Worm (Caenorhabditis elegans) whole organism, L4 larva: ENCODE measurements around the gene C25G4.2.

Experiments
- Y105C5A.15 ChIP-seq: fragments of 200-800 bp; sonication (Bioruptor generic); IDR thresholded peaks from 2 replicates; pipeline ENCODE4 v1.3.6; 2022; ENCODE audit warnings: missing genetic modification characterization, missing compliant biosample characterization
- Y75B8A.6 ChIP-seq: fragments of 200-800 bp; sonication (Bioruptor generic); IDR thresholded peaks from 2 replicates; pipeline ENCODE4 v1.3.6; 2022; ENCODE audit warnings: missing genetic modification reagents, missing genetic modification characterization, missing compliant biosample characterization
- cey-2 ChIP-seq: sonication (generic microtip); optimal IDR thresholded peaks from 3 replicates; lab custom pipeline; 2017; ENCODE audit warnings: missing genetic modification characterization, mild to moderate bottlenecking, missing compliant biosample characterization, antibody characterized with exemption, borderline replicate concordance; ENCODE audit not compliant: insufficient read depth
- dmd-8 ChIP-seq: fragments of 200-800 bp; sonication (Bioruptor generic); IDR thresholded peaks from 2 replicates; pipeline ENCODE4 v1.3.6; 2022; ENCODE audit warnings: missing genetic modification characterization, missing compliant biosample characterization
- dpl-1 ChIP-seq: fragments of 150-350 bp; optimal IDR thresholded peaks from 2 replicates; lab custom pipeline; 2014; ENCODE audit warnings: missing biosample characterization, missing genetic modification reagents, missing genetic modification characterization
- fkh-10 ChIP-seq: fragments of 150-350 bp; optimal IDR thresholded peaks from 2 replicates; lab custom pipeline; 2014; ENCODE audit warnings: missing biosample characterization, missing genetic modification reagents, missing genetic modification characterization
- hlh-11 ChIP-seq: fragments of 200-800 bp; sonication (Bioruptor generic); optimal IDR thresholded peaks from 2 replicates; lab custom pipeline; 2018; ENCODE audit warnings: mild to moderate bottlenecking, missing genetic modification characterization, missing compliant biosample characterization
- mep-1 ChIP-seq: fragments of 150-350 bp; sonication (generic microtip); optimal IDR thresholded peaks from 3 replicates; lab custom pipeline; 2014; ENCODE audit warnings: missing biosample characterization, missing genetic modification characterization
- mes-2 ChIP-seq: sonication (generic microtip); optimal IDR thresholded peaks from 2 replicates; lab custom pipeline; 2016; ENCODE audit warnings: missing genotype, mild to moderate bottlenecking, missing genetic modification characterization, missing compliant biosample characterization; ENCODE audit not compliant: poor library complexity, severe bottlenecking
- nhr-76 ChIP-seq: fragments of 150-350 bp; optimal IDR thresholded peaks from 2 replicates; lab custom pipeline; 2014; ENCODE audit warnings: missing biosample characterization, missing genetic modification characterization
- set-16 ChIP-seq: fragments of 200-800 bp; sonication (Bioruptor generic); IDR thresholded peaks from 2 replicates; pipeline ENCODE4 v1.3.6; 2022; ENCODE audit warnings: missing genetic modification reagents, missing genetic modification characterization, missing compliant biosample characterization
- ztf-11 ChIP-seq: fragments of 150-350 bp; optimal IDR thresholded peaks from 2 replicates; lab custom pipeline; 2014; ENCODE audit warnings: missing biosample characterization, missing genetic modification characterization

DNA sequence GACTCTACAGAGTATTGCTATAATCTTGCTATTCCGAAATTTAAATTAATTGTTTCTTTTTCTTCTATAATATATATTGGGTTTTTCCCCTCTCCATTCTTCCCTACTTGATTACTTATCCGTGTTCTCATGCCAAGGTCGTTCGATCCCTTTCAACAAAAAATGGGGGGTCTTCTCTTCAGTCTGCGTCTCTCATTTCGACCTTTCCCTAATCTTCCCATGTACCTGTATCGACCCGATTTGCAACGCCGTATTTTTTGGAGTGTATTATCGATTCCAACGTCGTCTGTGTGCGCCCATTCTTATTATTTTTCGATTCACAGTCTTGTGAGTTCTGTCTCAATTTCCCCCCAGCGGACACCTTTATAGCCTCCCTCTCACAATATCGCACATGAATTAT lies 23.9 kb upstream of the C25G4.2 start:
- TF ChIP-seq set-16 (GFP tag; lab: Robert Waterston, UW) (no peak), Y75B8A.6 (GFP tag; lab: Robert Waterston, UW) (no peak), Y105C5A.15 (GFP tag; lab: Robert Waterston, UW) (no peak), cey-2 (tag; lab: Kevin White, UChicago) (no peak), mes-2 (no peak), hlh-11 (tag; lab: Kevin White, UChicago) (no peak), mep-1 (no peak), dpl-1 (GFP tag; lab: Kevin White, UChicago) (no peak), nhr-76 (tag; lab: Kevin White, UChicago) (no peak), fkh-10 (GFP tag; lab: Kevin White, UChicago) (no peak), ztf-11 (tag; lab: Kevin White, UChicago) (no peak), dmd-8 (GFP tag; lab: Robert Waterston, UW) (no peak)
